Fruit fly (Drosophila melanogaster) whole organism, embryonic: ENCODE results near the gene CG32855.
A peak's percentile ranks its signal among the peaks of the same experiment; 100 is the strongest.

Experiments
- Abd-B ChIP-seq: fragments of 200-800 bp; sonication (Bioruptor generic); optimal IDR thresholded peaks from 2 replicates; lab custom pipeline; 2018; ENCODE audit warnings: missing biosample characterization, mild to moderate bottlenecking, missing genetic modification characterization, moderate library complexity
- Blimp-1 ChIP-seq: fragments of 200-800 bp; sonication (Bioruptor generic); optimal IDR thresholded peaks from 3 replicates; lab custom pipeline; 2018; ENCODE audit warnings: missing biosample characterization, missing genetic modification characterization, mild to moderate bottlenecking, moderate library complexity, missing genetic modification reagents
- CG10431 ChIP-seq: fragments of 200-800 bp; sonication (Bioruptor generic); optimal IDR thresholded peaks from 3 replicates; lab custom pipeline; 2018; ENCODE audit warnings: missing biosample characterization, mild to moderate bottlenecking, missing genetic modification characterization
- CG11085 ChIP-seq: fragments of 200-800 bp; sonication (Bioruptor generic); IDR thresholded peaks from 2 replicates; pipeline ENCODE4 v1.3.6; 2022; ENCODE audit warnings: missing biosample characterization, missing genetic modification characterization
- CG11093 ChIP-seq: fragments of 200-800 bp; sonication (Bioruptor generic); IDR thresholded peaks from 3 replicates; pipeline ENCODE4 v1.3.6; 2022; ENCODE audit warnings: missing biosample characterization, missing genetic modification characterization
- CG11723 ChIP-seq: fragments of 200-800 bp; sonication (Bioruptor generic); optimal IDR thresholded peaks from 2 replicates; lab custom pipeline; 2017; ENCODE audit warnings: missing biosample characterization, mild to moderate bottlenecking, missing genetic modification characterization
- CG12659 ChIP-seq: fragments of 200-800 bp; sonication (Bioruptor generic); optimal IDR thresholded peaks from 3 replicates; lab custom pipeline; 2017; ENCODE audit warnings: mild to moderate bottlenecking, missing biosample characterization, missing genetic modification reagents, missing genetic modification characterization
- CG13424 ChIP-seq: fragments of 200-800 bp; sonication (Bioruptor generic); optimal IDR thresholded peaks from 2 replicates; lab custom pipeline; 2019; ENCODE audit warnings: missing biosample characterization, mild to moderate bottlenecking, missing genetic modification characterization, moderate library complexity
- CG13775 ChIP-seq: fragments of 200-800 bp; sonication (Bioruptor generic); optimal IDR thresholded peaks from 3 replicates; lab custom pipeline; 2017; ENCODE audit warnings: missing biosample characterization, mild to moderate bottlenecking, missing genetic modification characterization
- CG15514 ChIP-seq: fragments of 200-800 bp; sonication (Bioruptor generic); optimal IDR thresholded peaks from 3 replicates; lab custom pipeline; 2017; ENCODE audit warnings: missing biosample characterization, missing genetic modification characterization, mild to moderate bottlenecking, moderate library complexity, missing genetic modification reagents
- CG17361 ChIP-seq: fragments of 200-800 bp; sonication (Bioruptor generic); IDR thresholded peaks from 3 replicates; pipeline ENCODE4 v1.3.6; 2022; ENCODE audit warnings: missing biosample characterization, missing genetic modification characterization
- CG17568 ChIP-seq: fragments of 200-800 bp; sonication (Bioruptor generic); optimal IDR thresholded peaks from 2 replicates; lab custom pipeline; 2018; ENCODE audit warnings: missing biosample characterization, mild to moderate bottlenecking, missing genetic modification characterization, moderate library complexity
- CG18262 ChIP-seq: fragments of 200-800 bp; optimal IDR thresholded peaks from 3 replicates; lab custom pipeline; 2019; ENCODE audit warnings: missing biosample characterization, mild to moderate bottlenecking, missing genetic modification characterization, moderate library complexity
- CG30020 ChIP-seq: fragments of 200-800 bp; optimal IDR thresholded peaks from 2 replicates; lab custom pipeline; 2019; ENCODE audit warnings: missing biosample characterization, mild to moderate bottlenecking, missing genetic modification characterization, moderate library complexity
- CG42726 ChIP-seq: fragments of 200-800 bp; sonication (Bioruptor generic); IDR thresholded peaks from 2 replicates; pipeline ENCODE4 v1.3.6; 2022; ENCODE audit warnings: missing biosample characterization, missing genetic modification characterization; ENCODE audit not compliant: partially characterized antibody
- CG43689 ChIP-seq: fragments of 200-800 bp; sonication (Bioruptor generic); IDR thresholded peaks from 2 replicates; pipeline ENCODE4 v1.3.6; 2022; ENCODE audit warnings: missing biosample characterization, missing genetic modification characterization
- CG4617 ChIP-seq: fragments of 200-800 bp; sonication (Bioruptor generic); optimal IDR thresholded peaks from 3 replicates; lab custom pipeline; 2016; ENCODE audit warnings: missing biosample characterization, missing genetic modification characterization, borderline replicate concordance
- CG7928 ChIP-seq: fragments of 200-800 bp; sonication (Bioruptor generic); optimal IDR thresholded peaks from 2 replicates; lab custom pipeline; 2017; ENCODE audit warnings: missing biosample characterization, mild to moderate bottlenecking, missing genetic modification characterization
- CG8359 ChIP-seq: fragments of 200-800 bp; sonication (Bioruptor generic); optimal IDR thresholded peaks from 2 replicates; lab custom pipeline; 2017; ENCODE audit warnings: missing biosample characterization, mild to moderate bottlenecking, missing genetic modification characterization, borderline replicate concordance
- CG9932 ChIP-seq: fragments of 200-800 bp; sonication (Bioruptor generic); IDR thresholded peaks from 2 replicates; pipeline ENCODE4 v1.3.6; 2022; ENCODE audit warnings: missing biosample characterization, missing genetic modification characterization
- CTCF ChIP-seq: fragments of 200-800 bp; sonication (Bioruptor generic); optimal IDR thresholded peaks from 2 replicates; lab custom pipeline; 2017; ENCODE audit warnings: missing biosample characterization, mild to moderate bottlenecking, missing genetic modification characterization, moderate library complexity
- Chrac-16 ChIP-seq: fragments of 200-800 bp; sonication (Bioruptor generic); optimal IDR thresholded peaks from 3 replicates; lab custom pipeline; 2016; ENCODE audit warnings: missing biosample characterization, missing genetic modification characterization
- CrebB ChIP-seq: fragments of 200-800 bp; sonication (Bioruptor generic); optimal IDR thresholded peaks from 3 replicates; lab custom pipeline; 2018; ENCODE audit warnings: missing biosample characterization, mild to moderate bottlenecking, missing genetic modification characterization
- D19B ChIP-seq: fragments of 200-800 bp; sonication (Bioruptor generic); optimal IDR thresholded peaks from 2 replicates; lab custom pipeline; 2017; ENCODE audit warnings: missing biosample characterization, mild to moderate bottlenecking, missing genetic modification characterization
- Dad ChIP-seq: fragments of 200-800 bp; sonication (Bioruptor generic); optimal IDR thresholded peaks from 3 replicates; lab custom pipeline; 2016; ENCODE audit warnings: missing biosample characterization, missing genetic modification characterization
- Dbx ChIP-seq: fragments of 200-800 bp; sonication (Bioruptor generic); IDR thresholded peaks from 3 replicates; pipeline ENCODE4 v1.3.6; 2022; ENCODE audit warnings: missing biosample characterization, missing genetic modification characterization
- Doc3 ChIP-seq: fragments of 200-800 bp; sonication (Bioruptor generic); IDR thresholded peaks from 3 replicates; pipeline ENCODE4 v1.3.6; 2022; ENCODE audit warnings: missing biosample characterization, missing genetic modification characterization; ENCODE audit not compliant: partially characterized antibody
- Dp ChIP-seq: fragments of 200-800 bp; sonication (Bioruptor generic); optimal IDR thresholded peaks from 2 replicates; lab custom pipeline; 2018; ENCODE audit warnings: missing biosample characterization, mild to moderate bottlenecking, missing genetic modification characterization, moderate library complexity
- E2f2 ChIP-seq: fragments of 200-800 bp; sonication (Bioruptor generic); IDR thresholded peaks from 2 replicates; pipeline ENCODE4 v1.3.6; 2022; ENCODE audit warnings: missing biosample characterization, missing genetic modification characterization
- Gsc ChIP-seq: fragments of 200-800 bp; sonication (Bioruptor generic); IDR thresholded peaks from 2 replicates; pipeline ENCODE4 v1.3.6; 2022; ENCODE audit warnings: missing biosample characterization, missing genetic modification characterization
- HLH4C ChIP-seq: fragments of 200-800 bp; sonication (Bioruptor generic); IDR thresholded peaks from 3 replicates; pipeline ENCODE4 v1.3.6; 2022; ENCODE audit warnings: missing biosample characterization, missing genetic modification characterization; ENCODE audit not compliant: partially characterized antibody
- HLH54F ChIP-seq: fragments of 200-800 bp; sonication (Bioruptor generic); optimal IDR thresholded peaks from 3 replicates; lab custom pipeline; 2016; ENCODE audit warnings: missing biosample characterization, missing genetic modification characterization
- NFAT ChIP-seq: fragments of 200-800 bp; sonication (Bioruptor generic); IDR thresholded peaks from 2 replicates; pipeline ENCODE4 v1.3.6; 2022; ENCODE audit warnings: missing biosample characterization, missing genetic modification characterization
- Pdp1 ChIP-seq, 2 experiments: fragments of 200-800 bp; sonication (Bioruptor generic); optimal IDR thresholded peaks; 3 replicates each; lab custom pipeline; 2016; ENCODE audit warnings: missing biosample characterization in 2 of 2, missing genetic modification characterization in 2 of 2, mild to moderate bottlenecking in 1 of 2, moderate library complexity in 1 of 2
- Ssrp ChIP-seq: fragments of 200-800 bp; sonication (Bioruptor generic); optimal IDR thresholded peaks from 2 replicates; lab custom pipeline; 2018; ENCODE audit warnings: missing biosample characterization, mild to moderate bottlenecking, missing genetic modification characterization, moderate library complexity
- az2 ChIP-seq: fragments of 200-800 bp; sonication (Bioruptor generic); optimal IDR thresholded peaks from 3 replicates; lab custom pipeline; 2016; ENCODE audit warnings: missing biosample characterization, missing genetic modification characterization
- chinmo ChIP-seq: fragments of 200-800 bp; sonication (Bioruptor generic); IDR thresholded peaks from 4 replicates; pipeline ENCODE4 v1.3.6; 2022; ENCODE audit warnings: missing biosample characterization, missing genetic modification characterization; ENCODE audit not compliant: partially characterized antibody
- dpn ChIP-seq, 2 experiments: fragments of 200-800 bp; sonication (Bioruptor generic); optimal IDR thresholded peaks; 3 replicates each; lab custom pipeline; 2016; ENCODE audit warnings: missing biosample characterization in 2 of 2, missing genetic modification characterization in 2 of 2
- gfzf ChIP-seq: fragments of 200-800 bp; sonication (Bioruptor generic); optimal IDR thresholded peaks from 2 replicates; lab custom pipeline; 2016; ENCODE audit warnings: missing biosample characterization, mild to moderate bottlenecking, missing genetic modification characterization, moderate library complexity
- lilli ChIP-seq: fragments of 200-800 bp; sonication (Bioruptor generic); optimal IDR thresholded peaks from 3 replicates; lab custom pipeline; 2016; ENCODE audit warnings: missing biosample characterization, missing genetic modification characterization
- maf-S ChIP-seq: fragments of 200-800 bp; sonication (Bioruptor generic); optimal IDR thresholded peaks from 2 replicates; lab custom pipeline; 2016; ENCODE audit warnings: missing biosample characterization, missing genetic modification characterization
- oc ChIP-seq: fragments of 200-800 bp; sonication (Bioruptor generic); optimal IDR thresholded peaks from 2 replicates; lab custom pipeline; 2018; ENCODE audit warnings: missing biosample characterization, mild to moderate bottlenecking, missing genetic modification characterization, moderate library complexity
- slbo ChIP-seq: fragments of 200-800 bp; sonication (Bioruptor generic); IDR thresholded peaks from 2 replicates; pipeline ENCODE4 v1.3.6; 2022; ENCODE audit warnings: missing biosample characterization, missing genetic modification characterization
- sqz ChIP-seq: fragments of 200-800 bp; sonication (Bioruptor generic); optimal IDR thresholded peaks from 3 replicates; lab custom pipeline; 2018; ENCODE audit warnings: missing biosample characterization, mild to moderate bottlenecking, missing genetic modification characterization
- trem ChIP-seq: fragments of 200-800 bp; optimal IDR thresholded peaks from 3 replicates; lab custom pipeline; 2019; ENCODE audit warnings: missing biosample characterization, mild to moderate bottlenecking, missing genetic modification characterization, moderate library complexity
- unc-4 ChIP-seq: fragments of 200-800 bp; sonication (Bioruptor generic); IDR thresholded peaks from 2 replicates; pipeline ENCODE4 v1.3.6; 2022; ENCODE audit warnings: missing biosample characterization, missing genetic modification characterization; ENCODE audit not compliant: partially characterized antibody
- zfh2 ChIP-seq: fragments of 200-800 bp; sonication (Bioruptor generic); optimal IDR thresholded peaks from 2 replicates; lab custom pipeline; 2016; ENCODE audit warnings: missing biosample characterization, missing genetic modification characterization

CG32855 gene

DNA sequence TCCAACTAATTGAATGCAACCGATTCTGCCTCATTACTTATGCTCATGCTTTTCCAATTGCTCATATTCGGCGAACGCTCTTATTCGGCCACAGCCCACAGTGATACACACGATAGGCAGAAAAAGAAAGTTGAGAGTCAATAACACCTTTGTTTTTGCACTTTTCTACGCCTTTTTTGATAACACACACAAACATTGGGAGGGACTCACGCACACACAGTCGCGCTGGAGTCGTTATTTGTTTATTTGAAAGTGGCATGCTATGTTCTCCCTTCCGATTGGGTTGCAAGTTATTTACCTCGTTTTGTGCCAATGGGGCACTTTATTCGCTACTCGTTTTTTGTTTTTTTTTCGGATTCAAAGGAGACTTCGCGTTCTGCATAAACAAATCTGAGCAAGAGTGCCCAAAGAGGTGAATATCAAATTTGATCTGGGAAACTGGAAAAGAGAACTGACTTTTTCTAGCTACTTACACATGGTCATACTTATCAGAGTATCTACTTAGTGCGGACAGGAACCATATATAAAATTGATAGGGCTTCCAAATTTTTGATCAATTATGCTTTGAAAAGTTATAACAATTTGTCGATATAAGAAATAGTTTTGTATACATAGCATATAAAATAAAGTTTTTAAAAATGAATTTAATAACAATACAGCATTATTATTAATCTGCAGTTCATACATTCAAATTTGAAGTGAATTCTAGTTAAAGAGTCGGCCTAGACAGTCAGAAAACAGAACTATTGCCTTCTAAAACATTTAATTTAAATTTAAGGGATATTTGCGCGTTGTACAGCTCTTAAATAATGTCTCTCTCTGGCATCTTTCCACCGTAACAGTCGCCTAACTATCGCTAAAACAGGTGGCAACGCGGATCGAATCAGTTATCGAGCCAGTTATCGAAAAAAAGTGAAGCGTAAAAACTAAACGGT is 17.8 kb upstream of the CG32855 start, which contains the start of the genes Mhcl and Akt (continued):
- peak; percentile 19 for TF ChIP-seq CG18262 (tag; lab: Kevin White, UChicago)
- TF ChIP-seq Ssrp: peak; percentile 27
- TF ChIP-seq Dad (GFP tag; lab: Kevin White, UChicago): no peak
- peak; percentile 65 for TF ChIP-seq CG9932 (GFP tag; lab: Robert Waterston, UW)
- TF ChIP-seq HLH54F (GFP tag; lab: Kevin White, UChicago): peak; percentile 15
- TF ChIP-seq dpn (GFP tag; optimal IDR thresholded peaks at IDR 0.05; lab: Kevin White, UChicago): peak; percentile 10 to 37
- peak; percentile 39; the same call in 1 of the 2 replicates for TF ChIP-seq NFAT
- TF ChIP-seq CrebB (tag; lab: Kevin White, UChicago): no peak
- no peak for TF ChIP-seq oc (tag; lab: Kevin White, UChicago)
- peak; percentile 11 for TF ChIP-seq CG13424 (tag; lab: Kevin White, UChicago)
- TF ChIP-seq CTCF (GFP tag; lab: Kevin White, UChicago): peak; percentile 26
- peak; percentile 73 for TF ChIP-seq CG7928
- TF ChIP-seq gfzf (GFP tag; lab: Kevin White, UChicago): peak; percentile 90
- TF ChIP-seq CG11093 (GFP tag; lab: Robert Waterston, UW): 0 out of 3 replicates have a peak, but pooled peaks have one; percentile 40
- TF ChIP-seq CG15514 (GFP tag; lab: Kevin White, UChicago): peak; percentile 98
- no peak for TF ChIP-seq maf-S (GFP tag; lab: Kevin White, UChicago)
- peak; percentile 37 for TF ChIP-seq CG13775
- TF ChIP-seq slbo (GFP tag; lab: Robert Waterston, UW): peak; percentile 56
- TF ChIP-seq CG17361 (GFP tag; lab: Robert Waterston, UW): peak; percentile 46; the same call in 2 of the 3 replicates
- TF ChIP-seq sqz: peak; percentile 30
- peak; percentile 26 to 48 for TF ChIP-seq Pdp1 (GFP tag; optimal IDR thresholded peaks at IDR 0.05; lab: Kevin White, UChicago)
- no peak for TF ChIP-seq CG17568
- TF ChIP-seq Blimp-1: peak; percentile 29
- no peak for TF ChIP-seq CG43689
- TF ChIP-seq Doc3 (GFP tag; lab: Robert Waterston, UW): peak; percentile 24; the same call in 2 of the 3 replicates
- no peak for TF ChIP-seq CG8359
- 0 out of 2 replicates have a peak, but pooled peaks have one; percentile 28 for TF ChIP-seq CG42726 (GFP tag; lab: Robert Waterston, UW)
- TF ChIP-seq CG30020 (tag; lab: Kevin White, UChicago): peak; percentile 30
- no peak for TF ChIP-seq Gsc (GFP tag; lab: Robert Waterston, UW)
- TF ChIP-seq HLH4C: 0 out of 3 replicates have a peak, but pooled peaks have one; percentile 42
- peak; percentile 53 for TF ChIP-seq Dp
- peak; percentile 32 for TF ChIP-seq lilli (GFP tag; lab: Kevin White, UChicago)
- TF ChIP-seq CG11085: no peak
- TF ChIP-seq CG10431 (GFP tag; lab: Kevin White, UChicago): no peak
- peak; percentile 28 for TF ChIP-seq zfh2 (GFP tag; lab: Kevin White, UChicago)
- peak; percentile 21 for TF ChIP-seq CG12659 (GFP tag; lab: Kevin White, UChicago)
- peak; percentile 76; the same call in 1 of the 4 replicates for TF ChIP-seq chinmo
- no peak for TF ChIP-seq CG11723 (GFP tag; lab: Kevin White, UChicago)
- peak; percentile 63 for TF ChIP-seq E2f2 (GFP tag; lab: Robert Waterston, UW)
- TF ChIP-seq trem (tag; lab: Kevin White, UChicago): peak; percentile 77
- peak; percentile 11 for TF ChIP-seq az2 (GFP tag; lab: Kevin White, UChicago)
- no peak for TF ChIP-seq D19B (GFP tag; lab: Kevin White, UChicago)
- TF ChIP-seq unc-4: peak; percentile 59; the same call in 1 of the 2 replicates
- TF ChIP-seq Abd-B (GFP tag; lab: Kevin White, UChicago): peak; percentile 47
- peak; percentile 17 for TF ChIP-seq Chrac-16 (GFP tag; lab: Kevin White, UChicago)
- 0 out of 3 replicates have a peak, but pooled peaks have one; percentile 15 for TF ChIP-seq Dbx (GFP tag; lab: Robert Waterston, UW)
- TF ChIP-seq CG4617: peak; percentile 60
